Fruit fly (Drosophila melanogaster) whole organism, embryonic: ENCODE data around the gene Gpdh3.

Experiments used
- Bdp1 ChIP-seq: fragments of 200-800 bp; sonication (Bioruptor generic); optimal IDR thresholded peaks from 3 replicates; lab custom pipeline; 2016; ENCODE audit warnings: missing biosample characterization, missing genetic modification characterization
- Bteb2 ChIP-seq: fragments of 200-800 bp; sonication (Bioruptor generic); optimal IDR thresholded peaks from 2 replicates; lab custom pipeline; 2016; ENCODE audit warnings: missing biosample characterization, missing genetic modification characterization
- CG10565 ChIP-seq: fragments of 200-800 bp; sonication (Bioruptor generic); optimal IDR thresholded peaks from 3 replicates; lab custom pipeline; 2016; ENCODE audit warnings: missing biosample characterization, mild to moderate bottlenecking, missing genetic modification characterization
- CG10959 ChIP-seq: fragments of 200-800 bp; sonication (Bioruptor generic); IDR thresholded peaks from 2 replicates; pipeline ENCODE4 v1.3.6; 2022; ENCODE audit warnings: missing biosample characterization, missing genetic modification characterization
- CG11456 ChIP-seq: fragments of 200-800 bp; sonication (Bioruptor generic); IDR thresholded peaks from 3 replicates; pipeline ENCODE4 v1.3.6; 2022; ENCODE audit warnings: missing biosample characterization, missing genetic modification characterization
- CG12942 ChIP-seq: fragments of 200-800 bp; sonication (Bioruptor generic); optimal IDR thresholded peaks from 3 replicates; lab custom pipeline; 2016; ENCODE audit warnings: missing biosample characterization, missing genetic modification characterization
- CG13894 ChIP-seq: fragments of 200-800 bp; sonication (Bioruptor generic); optimal IDR thresholded peaks from 3 replicates; lab custom pipeline; 2018; ENCODE audit warnings: missing biosample characterization, mild to moderate bottlenecking, missing genetic modification characterization, moderate library complexity
- CG16815 ChIP-seq: fragments of 200-800 bp; sonication (Bioruptor generic); optimal IDR thresholded peaks from 3 replicates; lab custom pipeline; 2017; ENCODE audit warnings: missing biosample characterization, mild to moderate bottlenecking, missing genetic modification characterization
- CG16863 ChIP-seq: fragments of 200-800 bp; sonication (Bioruptor generic); optimal IDR thresholded peaks from 3 replicates; lab custom pipeline; 2016; ENCODE audit warnings: missing biosample characterization, missing genetic modification characterization
- CG17612 ChIP-seq: fragments of 200-800 bp; sonication (Bioruptor generic); IDR thresholded peaks from 2 replicates; pipeline ENCODE4 v1.3.6; 2022; ENCODE audit warnings: missing biosample characterization, missing genetic modification characterization
- CG1832 ChIP-seq: fragments of 200-800 bp; sonication (Bioruptor generic); optimal IDR thresholded peaks from 2 replicates; lab custom pipeline; 2017; ENCODE audit warnings: missing biosample characterization, mild to moderate bottlenecking, missing genetic modification characterization, inconsistent platforms
- CG3163 ChIP-seq: fragments of 200-800 bp; sonication (Bioruptor generic); optimal IDR thresholded peaks from 3 replicates; lab custom pipeline; 2016; ENCODE audit warnings: missing biosample characterization, missing genetic modification characterization
- CG32532 ChIP-seq: fragments of 200-800 bp; sonication (Bioruptor generic); IDR thresholded peaks from 2 replicates; pipeline ENCODE4 v1.3.6; 2022; ENCODE audit warnings: missing biosample characterization, missing genetic modification characterization
- CG32767 ChIP-seq: fragments of 200-800 bp; sonication (Bioruptor generic); IDR thresholded peaks from 2 replicates; pipeline ENCODE4 v1.3.6; 2022; ENCODE audit warnings: missing biosample characterization, missing genetic modification characterization
- CG32772 ChIP-seq: fragments of 200-800 bp; sonication (Bioruptor generic); IDR thresholded peaks from 2 replicates; pipeline ENCODE4 v1.3.6; 2022; ENCODE audit warnings: missing biosample characterization, missing genetic modification characterization
- CG6654 ChIP-seq: fragments of 200-800 bp; sonication (Bioruptor generic); optimal IDR thresholded peaks from 2 replicates; lab custom pipeline; 2017; ENCODE audit warnings: missing biosample characterization, mild to moderate bottlenecking, missing genetic modification characterization
- CG9609 ChIP-seq: fragments of 200-800 bp; sonication (Bioruptor generic); optimal IDR thresholded peaks from 3 replicates; lab custom pipeline; 2016; ENCODE audit warnings: missing biosample characterization, missing genetic modification characterization
- D ChIP-seq, 2 experiments: fragments of 200-800 bp in 1 of 2; fragments of >200 bp in 1 of 2; sonication (Bioruptor generic) in 1 of 2; optimal IDR thresholded peaks; 2 replicates in 1 of 2; 3 replicates in 1 of 2; lab custom pipeline; 2017; ENCODE audit warnings: mild to moderate bottlenecking in 1 of 2, missing biosample characterization in 1 of 2, missing genetic modification characterization in 1 of 2, missing genetic modification reagents in 1 of 2
- HLH3B ChIP-seq: fragments of 200-800 bp; sonication (Bioruptor generic); IDR thresholded peaks from 2 replicates; pipeline ENCODE4 v1.3.6; 2022; ENCODE audit warnings: missing biosample characterization, missing genetic modification characterization
- HmgD ChIP-seq: fragments of 200-800 bp; sonication (Bioruptor generic); optimal IDR thresholded peaks from 3 replicates; lab custom pipeline; 2016; ENCODE audit warnings: missing biosample characterization, missing genetic modification characterization
- Hsf ChIP-seq: fragments of 200-800 bp; sonication (Bioruptor generic); optimal IDR thresholded peaks from 3 replicates; lab custom pipeline; 2016; ENCODE audit warnings: missing biosample characterization, missing genetic modification characterization
- MESR4 ChIP-seq: fragments of 200-800 bp; sonication (Bioruptor generic); optimal IDR thresholded peaks from 2 replicates; lab custom pipeline; 2018; ENCODE audit warnings: missing biosample characterization, mild to moderate bottlenecking, missing genetic modification characterization, moderate library complexity
- Scr ChIP-seq: fragments of 200-800 bp; sonication (Bioruptor generic); IDR thresholded peaks from 2 replicates; pipeline ENCODE4 v1.3.6; 2022; ENCODE audit warnings: missing biosample characterization, missing genetic modification characterization; ENCODE audit not compliant: partially characterized antibody
- Side ChIP-seq: fragments of 200-800 bp; sonication (Bioruptor generic); optimal IDR thresholded peaks from 2 replicates; lab custom pipeline; 2016; ENCODE audit warnings: missing biosample characterization, missing genetic modification characterization
- Sox102F ChIP-seq: fragments of 200-800 bp; sonication (Bioruptor generic); optimal IDR thresholded peaks from 2 replicates; lab custom pipeline; 2018; ENCODE audit warnings: missing biosample characterization, mild to moderate bottlenecking, missing genetic modification characterization, moderate library complexity
- aop ChIP-seq: fragments of 200-800 bp; sonication (Bioruptor generic); IDR thresholded peaks from 2 replicates; pipeline ENCODE4 v1.3.6; 2022; ENCODE audit warnings: missing biosample characterization, missing genetic modification characterization
- bbx ChIP-seq: fragments of 200-800 bp; sonication (Bioruptor generic); IDR thresholded peaks from 2 replicates; pipeline ENCODE4 v1.3.6; 2022; ENCODE audit warnings: missing biosample characterization, missing genetic modification characterization; ENCODE audit not compliant: partially characterized antibody
- bsh ChIP-seq, 2 experiments: fragments of 200-800 bp; sonication (Bioruptor generic); optimal IDR thresholded peaks; 2 replicates each; lab custom pipeline; 2017 to 2018; ENCODE audit warnings: mild to moderate bottlenecking in 2 of 2, missing biosample characterization in 2 of 2, missing genetic modification characterization in 2 of 2, moderate library complexity in 1 of 2
- crp ChIP-seq, 2 experiments: fragments of 200-800 bp; sonication (Bioruptor generic); optimal IDR thresholded peaks; 2 replicates in 1 of 2; 3 replicates in 1 of 2; lab custom pipeline; 2017; ENCODE audit warnings: missing biosample characterization in 2 of 2, missing genetic modification characterization in 2 of 2, mild to moderate bottlenecking in 1 of 2, moderate library complexity in 1 of 2
- dan ChIP-seq: fragments of 200-800 bp; sonication (Bioruptor generic); IDR thresholded peaks from 2 replicates; pipeline ENCODE4 v1.3.6; 2022; ENCODE audit warnings: missing biosample characterization, missing genetic modification characterization
- dmrt11E ChIP-seq: fragments of 200-800 bp; sonication (Bioruptor generic); optimal IDR thresholded peaks from 3 replicates; lab custom pipeline; 2018; ENCODE audit warnings: missing biosample characterization, mild to moderate bottlenecking, missing genetic modification characterization, moderate library complexity
- dpn ChIP-seq, 2 experiments: fragments of 200-800 bp; sonication (Bioruptor generic); optimal IDR thresholded peaks; 3 replicates each; lab custom pipeline; 2016; ENCODE audit warnings: missing biosample characterization in 2 of 2, missing genetic modification characterization in 2 of 2
- en ChIP-seq: fragments of 200-800 bp; sonication (Bioruptor generic); optimal IDR thresholded peaks from 2 replicates; lab custom pipeline; 2016; ENCODE audit warnings: missing biosample characterization, missing genetic modification characterization
- ewg ChIP-seq: fragments of 200-800 bp; sonication (Bioruptor generic); optimal IDR thresholded peaks from 3 replicates; lab custom pipeline; 2017; ENCODE audit warnings: mild to moderate bottlenecking, missing biosample characterization, missing genetic modification reagents, missing genetic modification characterization
- nau ChIP-seq: fragments of 200-800 bp; sonication (Bioruptor generic); optimal IDR thresholded peaks from 3 replicates; lab custom pipeline; 2017; ENCODE audit warnings: missing biosample characterization, mild to moderate bottlenecking, missing genetic modification characterization, missing genetic modification reagents
- onecut ChIP-seq: fragments of 200-800 bp; sonication (Bioruptor generic); IDR thresholded peaks from 2 replicates; pipeline ENCODE4 v1.3.6; 2022; ENCODE audit warnings: missing biosample characterization, missing genetic modification characterization
- org-1 ChIP-seq: fragments of 200-800 bp; sonication (Bioruptor generic); optimal IDR thresholded peaks from 2 replicates; lab custom pipeline; 2017; ENCODE audit warnings: missing biosample characterization, missing genetic modification characterization
- pb ChIP-seq: fragments of 200-800 bp; sonication (Bioruptor generic); optimal IDR thresholded peaks from 3 replicates; lab custom pipeline; 2016; ENCODE audit warnings: missing biosample characterization, missing genetic modification characterization
- prd ChIP-seq, 3 experiments: fragments of >200 bp in 2 of 3; fragments of 200-800 bp in 1 of 3; sonication (Bioruptor generic) in 1 of 3; optimal IDR thresholded peaks in 2 of 3; IDR thresholded peaks in 1 of 3; 2 replicates in 2 of 3; 3 replicates in 1 of 3; pipeline versions ENCODE4 v1.3.6 to Lab custom; 2017 to 2022; ENCODE audit warnings: missing biosample characterization in 1 of 3, missing genetic modification characterization in 1 of 3
- sc ChIP-seq, 3 experiments: fragments of >200 bp in 2 of 3; fragments of 200-800 bp in 1 of 3; sonication (Bioruptor generic) in 1 of 3; optimal IDR thresholded peaks; 2 replicates in 2 of 3; 3 replicates in 1 of 3; lab custom pipeline; 2017; ENCODE audit warnings: mild to moderate bottlenecking in 1 of 3, missing biosample characterization in 1 of 3, missing genetic modification characterization in 1 of 3, missing genetic modification reagents in 1 of 3
- sd ChIP-seq: fragments of 200-800 bp; sonication (Bioruptor generic); optimal IDR thresholded peaks from 3 replicates; lab custom pipeline; 2018; ENCODE audit warnings: missing biosample characterization, mild to moderate bottlenecking, missing genetic modification characterization, moderate library complexity
- seq ChIP-seq: fragments of 200-800 bp; sonication (Bioruptor generic); IDR thresholded peaks from 2 replicates; pipeline ENCODE4 v1.3.6; 2022; ENCODE audit warnings: missing biosample characterization, missing genetic modification characterization
- slbo ChIP-seq: fragments of 200-800 bp; sonication (Bioruptor generic); IDR thresholded peaks from 2 replicates; pipeline ENCODE4 v1.3.6; 2022; ENCODE audit warnings: missing biosample characterization, missing genetic modification characterization
- sob ChIP-seq: fragments of 200-800 bp; sonication (Bioruptor generic); IDR thresholded peaks from 2 replicates; pipeline ENCODE4 v1.3.6; 2022; ENCODE audit warnings: missing biosample characterization, missing genetic modification characterization
- sqz ChIP-seq: fragments of 200-800 bp; sonication (Bioruptor generic); optimal IDR thresholded peaks from 3 replicates; lab custom pipeline; 2018; ENCODE audit warnings: missing biosample characterization, mild to moderate bottlenecking, missing genetic modification characterization
- tio ChIP-seq: fragments of 200-800 bp; sonication (Bioruptor generic); optimal IDR thresholded peaks from 2 replicates; lab custom pipeline; 2017; ENCODE audit warnings: missing biosample characterization, missing genetic modification characterization, inconsistent platforms
- vfl ChIP-seq: fragments of 200-800 bp; sonication (Bioruptor generic); optimal IDR thresholded peaks from 2 replicates; lab custom pipeline; 2016; ENCODE audit warnings: missing biosample characterization, missing genetic modification characterization

Gene Gpdh3

dm6 chr3R:22362218-22362907 lies 19.5 kb upstream of the Gpdh3 start, which contains the start of the genes JMJD6, CG7071 and Muted (continued):
- TF ChIP-seq CG32767 (GFP tag; lab: Robert Waterston, UW) (peak; percentile 83; the same call in 1 of the 2 replicates), tio (GFP tag; lab: Kevin White, UChicago) (peak; percentile 86), CG13894 (tag; lab: Kevin White, UChicago) (peak; percentile 94), CG11456 (GFP tag; lab: Robert Waterston, UW) (peak; percentile 93), sqz (GFP tag; lab: Kevin White, UChicago) (peak; percentile 77), onecut (GFP tag; lab: Robert Waterston, UW) (peak; percentile 72), bsh (GFP tag; optimal IDR thresholded peaks at IDR 0.05; lab: Kevin White, UChicago) (peak in 1 of 2 experiments; percentile 91), D (optimal IDR thresholded peaks at IDR 0.05; lab: Kevin White, UChicago) (peak; percentile 23), D (GFP tag; optimal IDR thresholded peaks at IDR 0.05; lab: Kevin White, UChicago) (peak; percentile 70), en (peak; percentile 73), CG9609 (GFP tag; lab: Kevin White, UChicago) (peak; percentile 83), CG16815 (GFP tag; lab: Kevin White, UChicago) (peak; percentile 90), CG17612 (GFP tag; lab: Robert Waterston, UW) (peak; percentile 81), dpn (GFP tag; optimal IDR thresholded peaks at IDR 0.05; lab: Kevin White, UChicago) (peak; percentile 88 to 94), CG16863 (GFP tag; lab: Kevin White, UChicago) (peak; percentile 86), nau (GFP tag; lab: Kevin White, UChicago) (peak; percentile 80), org-1 (peak; percentile 54), HmgD (GFP tag; lab: Kevin White, UChicago) (peak; percentile 78), CG32532 (GFP tag; lab: Robert Waterston, UW) (peak; percentile 94), Side (GFP tag; lab: Kevin White, UChicago) (peak; percentile 79), CG3163 (GFP tag; lab: Kevin White, UChicago) (peak; percentile 33), pb (GFP tag; lab: Kevin White, UChicago) (no peak), sd (peak; percentile 73), Sox102F (peak; percentile 91), CG6654 (GFP tag; lab: Kevin White, UChicago) (peak; percentile 64), HLH3B (peak; percentile 92), dmrt11E (peak; percentile 86), seq (GFP tag; lab: Robert Waterston, UW) (peak; percentile 93), aop (GFP tag; lab: Robert Waterston, UW) (peak; percentile 66; the same call in 1 of the 2 replicates), CG1832 (GFP tag; lab: Kevin White, UChicago) (no peak), CG12942 (peak; percentile 89), vfl (GFP tag; lab: Kevin White, UChicago) (peak; percentile 92), CG10565 (GFP tag; lab: Kevin White, UChicago) (peak; percentile 55), ewg (peak; percentile 80), crp (GFP tag; optimal IDR thresholded peaks at IDR 0.05; lab: Kevin White, UChicago) (peak; percentile 50 to 86), Bdp1 (GFP tag; lab: Kevin White, UChicago) (peak; percentile 84), sob (GFP tag; lab: Robert Waterston, UW) (peak; percentile 96), prd (optimal IDR thresholded peaks at IDR 0.05; lab: Kevin White, UChicago) (no peak), prd (GFP tag; IDR thresholded peaks at IDR 0.05; lab: Robert Waterston, UW) (peak; percentile 96), CG10959 (peak; percentile 95), sc (optimal IDR thresholded peaks at IDR 0.05; lab: Kevin White, UChicago) (no peak), sc (GFP tag; optimal IDR thresholded peaks at IDR 0.05; lab: Kevin White, UChicago) (peak; percentile 83), Hsf (GFP tag; lab: Kevin White, UChicago) (peak; percentile 95), MESR4 (GFP tag; lab: Kevin White, UChicago) (peak; percentile 76), bbx (GFP tag; lab: Robert Waterston, UW) (peak; percentile 63; the same call in 1 of the 2 replicates), slbo (GFP tag; lab: Robert Waterston, UW) (peak; percentile 97), dan (GFP tag; lab: Robert Waterston, UW) (peak; percentile 71), Scr (GFP tag; lab: Robert Waterston, UW) (peak; percentile 89), CG32772 (peak; percentile 86), Bteb2 (peak; percentile 92)
